Fruit fly (Drosophila melanogaster) whole organism: ENCODE measurements around the gene Rcd4.

Experiments
- CG8478 ChIP-seq: fragments of >200 bp; optimal IDR thresholded peaks from 2 replicates; lab custom pipeline; 2018; ENCODE audit warnings: inconsistent platforms
- Dll ChIP-seq: fragments of >200 bp; optimal IDR thresholded peaks from 2 replicates; lab custom pipeline; 2017
- EcR ChIP-seq, 2 experiments: fragments of >200 bp; optimal IDR thresholded peaks; 2 replicates each; lab custom pipeline; 2017; ENCODE audit warnings: missing biosample characterization in 2 of 2, missing genetic modification characterization in 2 of 2, missing genetic modification reagents in 2 of 2
- pan ChIP-seq: fragments of >200 bp; optimal IDR thresholded peaks from 2 replicates; lab custom pipeline; 2017
- psq ChIP-seq: fragments of >200 bp; optimal IDR thresholded peaks from 2 replicates; lab custom pipeline; 2017
- usp ChIP-seq: fragments of >200 bp; optimal IDR thresholded peaks from 2 replicates; lab custom pipeline; 2017; ENCODE audit warnings: missing biosample characterization, missing genetic modification characterization, mixed read lengths

Gene Rcd4

dm6 chr2L:8355419-8355818, 27.2 kb upstream of the Rcd4 start:
- TF ChIP-seq psq (lab: Kevin White, UChicago) (no peak), usp (GFP tag; lab: Kevin White, UChicago) (no peak), EcR (GFP tag; optimal IDR thresholded peaks at IDR 0.05; lab: Kevin White, UChicago) (no peak), CG8478 (lab: Kevin White, UChicago) (no peak), pan (no peak), Dll (lab: Kevin White, UChicago) (no peak)

dm6 chr2L:8361204-8361952, 21.3 kb upstream of the Rcd4 start:
- TF ChIP-seq Dll (lab: Kevin White, UChicago) (no peak), pan (no peak), usp (GFP tag; lab: Kevin White, UChicago) (no peak), psq (lab: Kevin White, UChicago) (no peak), CG8478 (lab: Kevin White, UChicago) (no peak)

- TF ChIP-seq psq (lab: Kevin White, UChicago) = no peak
- no peak for TF ChIP-seq CG8478 (lab: Kevin White, UChicago)
- TF ChIP-seq Dll (lab: Kevin White, UChicago) = no peak
- no peak for TF ChIP-seq pan
- no peak for TF ChIP-seq EcR (GFP tag; optimal IDR thresholded peaks at IDR 0.05; lab: Kevin White, UChicago)
- no peak for TF ChIP-seq usp (GFP tag; lab: Kevin White, UChicago)
Measured at dm6 chr2L:8362273-8362954, 20.2 kb upstream of the Rcd4 start, which contains the start of gene CG7627. Gene CG7627, minus strand, starts transcription at chr2L:8362469.

dm6 chr2L:8362955-8363285, 19.7 kb upstream of the Rcd4 start:
- TF ChIP-seq CG8478 (lab: Kevin White, UChicago) = no peak

dm6 chr2L:8364006-8364956, 18.4 kb upstream of the Rcd4 start, which contains the start of the genes RpS13 and CSN8:
Gene RpS13, minus strand, starts transcription at chr2L:8364662.
Gene CSN8, plus strand, starts transcription at chr2L:8364855.
- TF ChIP-seq CG8478 (lab: Kevin White, UChicago) (no peak), pan (no peak), psq (lab: Kevin White, UChicago) (no peak), EcR (GFP tag; optimal IDR thresholded peaks at IDR 0.05; lab: Kevin White, UChicago) (no peak), Dll (lab: Kevin White, UChicago) (no peak), usp (GFP tag; lab: Kevin White, UChicago) (no peak)

- TF ChIP-seq pan = no peak
- no peak for TF ChIP-seq EcR (GFP tag; optimal IDR thresholded peaks at IDR 0.05; lab: Kevin White, UChicago)
- TF ChIP-seq Dll (lab: Kevin White, UChicago) = no peak
- no peak for TF ChIP-seq usp (GFP tag; lab: Kevin White, UChicago)
- TF ChIP-seq CG8478 (lab: Kevin White, UChicago) = no peak
- TF ChIP-seq psq (lab: Kevin White, UChicago) = no peak
Measured at dm6 chr2L:8365701-8366643, 16.7 kb upstream of the Rcd4 start, which contains the start of gene Pp2A-29B. Gene Pp2A-29B, plus strand, starts transcription at chr2L:8366038.

dm6 chr2L:8370364-8371326, 12.0 kb upstream of the Rcd4 start, which contains the start of gene CG17292:
Gene CG17292, plus strand, starts transcription at chr2L:8370454.
- TF ChIP-seq CG8478 (lab: Kevin White, UChicago) = no peak
- TF ChIP-seq psq (lab: Kevin White, UChicago) = no peak

- no peak for TF ChIP-seq usp (GFP tag; lab: Kevin White, UChicago)
- TF ChIP-seq EcR (GFP tag; optimal IDR thresholded peaks at IDR 0.05; lab: Kevin White, UChicago) = no peak
- TF ChIP-seq pan = no peak
- no peak for TF ChIP-seq CG8478 (lab: Kevin White, UChicago)
- no peak for TF ChIP-seq Dll (lab: Kevin White, UChicago)
- no peak for TF ChIP-seq psq (lab: Kevin White, UChicago)
Measured at dm6 chr2L:8371354-8371937, 11.2 kb upstream of the Rcd4 start.

- TF ChIP-seq psq (lab: Kevin White, UChicago) (no peak), EcR (GFP tag; optimal IDR thresholded peaks at IDR 0.05; lab: Kevin White, UChicago) (no peak), usp (GFP tag; lab: Kevin White, UChicago) (no peak), pan (no peak), Dll (lab: Kevin White, UChicago) (no peak), CG8478 (lab: Kevin White, UChicago) (no peak)
Measured at dm6 chr2L:8372248-8372647, 10.4 kb upstream of the Rcd4 start.
